Worm (Caenorhabditis elegans) whole organism, L1 larva: ENCODE data around the gene bre-5.
A peak's percentile ranks its signal among the peaks of the same experiment; 100 is the strongest.

Experiments used
- C04F5.9 ChIP-seq: sonication (generic microtip); optimal IDR thresholded peaks from 2 replicates; lab custom pipeline; 2016; ENCODE audit warnings: missing genetic modification characterization, missing compliant biosample characterization
- C16A3.4 ChIP-seq: fragments of 150-350 bp; optimal IDR thresholded peaks from 2 replicates; lab custom pipeline; 2014; ENCODE audit warnings: missing biosample characterization, missing genetic modification characterization
- Y116A8C.19 ChIP-seq: sonication (generic microtip); optimal IDR thresholded peaks from 2 replicates; lab custom pipeline; 2016; ENCODE audit warnings: missing compliant biosample characterization, missing genetic modification characterization, borderline replicate concordance
- aly-2 ChIP-seq: fragments of 150-350 bp; optimal IDR thresholded peaks from 2 replicates; lab custom pipeline; 2014; ENCODE audit warnings: missing biosample characterization, missing genetic modification characterization
- ama-1 ChIP-seq: fragments of 150-350 bp; optimal IDR thresholded peaks from 2 replicates; lab custom pipeline; 2014
- blmp-1 ChIP-seq: fragments of 150-350 bp; optimal IDR thresholded peaks from 2 replicates; lab custom pipeline; 2014; ENCODE audit warnings: missing biosample characterization, missing genetic modification characterization
- ceh-82 ChIP-seq, 3 experiments: fragments of 150-350 bp in 1 of 3; sonication (generic microtip) in 2 of 3; optimal IDR thresholded peaks; 2 replicates each; lab custom pipeline; 2014 to 2017; ENCODE audit warnings: missing biosample characterization in 3 of 3, missing genetic modification characterization in 3 of 3
- ceh-90 ChIP-seq: sonication (generic microtip); optimal IDR thresholded peaks from 2 replicates; lab custom pipeline; 2016; ENCODE audit warnings: missing genetic modification characterization, missing compliant biosample characterization
- ces-1 ChIP-seq: fragments of 150-350 bp; optimal IDR thresholded peaks from 2 replicates; lab custom pipeline; 2014; ENCODE audit warnings: missing biosample characterization, missing genetic modification reagents, missing genetic modification characterization
- dpl-1 ChIP-seq, 3 experiments: fragments of 150-350 bp in 2 of 3; sonication (generic microtip) in 1 of 3; optimal IDR thresholded peaks; 2 replicates each; lab custom pipeline; 2014 to 2017; ENCODE audit warnings: missing biosample characterization in 3 of 3, missing genetic modification characterization in 3 of 3, missing genetic modification reagents in 3 of 3
- dsc-1 ChIP-seq: sonication (generic microtip); optimal IDR thresholded peaks from 2 replicates; lab custom pipeline; 2016; ENCODE audit warnings: mild to moderate bottlenecking, missing genetic modification characterization, missing compliant biosample characterization
- efl-1 ChIP-seq, 4 experiments: fragments of 150-350 bp; optimal IDR thresholded peaks in 3 of 4; peaks in 1 of 4; 1 replicate in 1 of 4; 2 replicates in 3 of 4; lab custom pipeline; 2014; ENCODE audit warnings: missing biosample characterization in 2 of 4, missing genetic modification characterization in 2 of 4, missing genetic modification reagents in 2 of 4
- fos-1 ChIP-seq: fragments of 150-350 bp; optimal IDR thresholded peaks from 2 replicates; lab custom pipeline; 2014; ENCODE audit warnings: missing biosample characterization, missing genetic modification characterization
- hlh-4 ChIP-seq: sonication (generic microtip); optimal IDR thresholded peaks from 2 replicates; lab custom pipeline; 2016; ENCODE audit warnings: mild to moderate bottlenecking, missing genetic modification characterization, missing compliant biosample characterization
- irx-1 ChIP-seq: sonication (generic microtip); optimal IDR thresholded peaks from 2 replicates; lab custom pipeline; 2016; ENCODE audit warnings: missing genetic modification characterization, missing compliant biosample characterization
- lin-14 ChIP-seq: fragments of 200-800 bp; sonication (Bioruptor generic); optimal IDR thresholded peaks from 2 replicates; lab custom pipeline; 2018; ENCODE audit warnings: mild to moderate bottlenecking, missing genetic modification characterization, moderate library complexity, missing compliant biosample characterization
- lin-15B ChIP-seq: fragments of 150-350 bp; sonication (generic microtip); optimal IDR thresholded peaks from 3 replicates; lab custom pipeline; 2014; ENCODE audit warnings: missing biosample characterization, missing genetic modification characterization
- lin-35 ChIP-seq, 2 experiments: fragments of 150-350 bp; optimal IDR thresholded peaks; 2 replicates each; lab custom pipeline; 2014; ENCODE audit warnings: missing biosample characterization in 2 of 2, missing genetic modification characterization in 2 of 2, missing genetic modification reagents in 2 of 2
- lsy-2 ChIP-seq, 2 experiments: fragments of 150-350 bp; optimal IDR thresholded peaks; 2 replicates each; lab custom pipeline; 2014; ENCODE audit warnings: missing biosample characterization in 2 of 2, missing genetic modification characterization in 2 of 2
- mep-1 ChIP-seq: fragments of 150-350 bp; optimal IDR thresholded peaks from 2 replicates; lab custom pipeline; 2014; ENCODE audit warnings: missing biosample characterization, missing genetic modification characterization
- nhr-11 ChIP-seq: fragments of 150-350 bp; optimal IDR thresholded peaks from 2 replicates; lab custom pipeline; 2014; ENCODE audit warnings: missing biosample characterization, missing genetic modification characterization
- nhr-20 ChIP-seq: sonication (generic microtip); optimal IDR thresholded peaks from 2 replicates; lab custom pipeline; 2016; ENCODE audit warnings: mild to moderate bottlenecking, missing genetic modification characterization, missing compliant biosample characterization
- nhr-237 ChIP-seq: fragments of 150-350 bp; optimal IDR thresholded peaks from 2 replicates; lab custom pipeline; 2014; ENCODE audit warnings: missing biosample characterization, missing genetic modification characterization
- nhr-47 ChIP-seq: sonication (generic microtip); optimal IDR thresholded peaks from 2 replicates; lab custom pipeline; 2016; ENCODE audit warnings: mild to moderate bottlenecking, missing genetic modification characterization, moderate library complexity, missing compliant biosample characterization
- nhr-71 ChIP-seq: sonication (generic microtip); optimal IDR thresholded peaks from 2 replicates; lab custom pipeline; 2016; ENCODE audit warnings: mild to moderate bottlenecking, missing genetic modification characterization, moderate library complexity, missing compliant biosample characterization
- nhr-85 ChIP-seq: sonication (generic microtip); peaks from one replicate; lab custom pipeline; 2016; ENCODE audit warnings: missing genetic modification characterization, inconsistent platforms, missing compliant biosample characterization
- nhr-90 ChIP-seq: sonication (generic microtip); optimal IDR thresholded peaks from 2 replicates; lab custom pipeline; 2016; ENCODE audit warnings: mild to moderate bottlenecking, missing genetic modification characterization, missing compliant biosample characterization; ENCODE audit not compliant: poor library complexity
- pax-3 ChIP-seq: fragments of 200-800 bp; sonication (Bioruptor generic); optimal IDR thresholded peaks from 2 replicates; lab custom pipeline; 2018; ENCODE audit warnings: mild to moderate bottlenecking, missing genetic modification characterization, moderate library complexity, missing compliant biosample characterization
- pqm-1 ChIP-seq: sonication (generic microtip); optimal IDR thresholded peaks from 3 replicates; lab custom pipeline; 2017; ENCODE audit warnings: missing biosample characterization, missing genetic modification characterization
- rnt-1 ChIP-seq: sonication (generic microtip); optimal IDR thresholded peaks from 2 replicates; lab custom pipeline; 2016; ENCODE audit warnings: mild to moderate bottlenecking, missing genetic modification characterization, moderate library complexity, missing compliant biosample characterization
- snu-23 ChIP-seq: sonication (generic microtip); optimal IDR thresholded peaks from 2 replicates; lab custom pipeline; 2016; ENCODE audit warnings: missing genetic modification characterization, missing compliant biosample characterization
- swsn-7 ChIP-seq: sonication (generic microtip); optimal IDR thresholded peaks from 2 replicates; lab custom pipeline; 2016; ENCODE audit warnings: missing genetic modification characterization, missing compliant biosample characterization
- tbx-2 ChIP-seq: sonication (generic microtip); optimal IDR thresholded peaks from 2 replicates; lab custom pipeline; 2016; ENCODE audit warnings: missing genetic modification characterization, missing compliant biosample characterization
- unc-130 ChIP-seq: fragments of 150-350 bp; optimal IDR thresholded peaks from 2 replicates; lab custom pipeline; 2017; ENCODE audit warnings: missing biosample characterization, missing genetic modification characterization, inconsistent platforms
- unc-86 ChIP-seq: sonication (generic microtip); optimal IDR thresholded peaks from 2 replicates; lab custom pipeline; 2016; ENCODE audit warnings: missing genetic modification characterization, missing compliant biosample characterization
- unc-98 ChIP-seq: fragments of 200-800 bp; sonication (Bioruptor generic); IDR thresholded peaks from 2 replicates; pipeline ENCODE4 v1.3.6; 2022; ENCODE audit warnings: missing genetic modification characterization, missing compliant biosample characterization
- ztf-11 ChIP-seq, 2 experiments: sonication (generic microtip); optimal IDR thresholded peaks; 2 replicates each; lab custom pipeline; 2016 to 2017; ENCODE audit warnings: missing genetic modification characterization in 2 of 2, missing biosample characterization in 1 of 2, missing compliant biosample characterization in 1 of 2
- ztf-4 ChIP-seq: fragments of 150-350 bp; optimal IDR thresholded peaks from 2 replicates; lab custom pipeline; 2014; ENCODE audit warnings: missing biosample characterization, missing genetic modification characterization

bre-5 gene

ce11 chrIV:12093819-12094218 is 42.8 kb upstream of the bre-5 start, which contains the start of gene F11A10.5:
F11A10.5 (plus strand) TSS chrIV:12094119.
- TF ChIP-seq ama-1 (lab: Kevin White, UChicago): no peak
- TF ChIP-seq dpl-1 (GFP tag; optimal IDR thresholded peaks at IDR 0.05; lab: Kevin White, UChicago): peak in 1 of 3 experiments; percentile 14
- TF ChIP-seq efl-1 (optimal IDR thresholded peaks at IDR 0.05; lab: Kevin White, UChicago): peak in 1 of 2 experiments; percentile 2
- TF ChIP-seq efl-1 (GFP tag; optimal IDR thresholded peaks at IDR 0.05 in 1 of 2; lab: Kevin White, UChicago): no peak

- TF ChIP-seq unc-98 (GFP tag; lab: Robert Waterston, UW): no peak
- no peak for TF ChIP-seq pax-3 (tag; lab: Kevin White, UChicago)
- TF ChIP-seq nhr-85: no peak
- peak in 1 of 2 experiments; percentile 6 for TF ChIP-seq efl-1 (optimal IDR thresholded peaks at IDR 0.05; lab: Kevin White, UChicago)
- no peak for TF ChIP-seq efl-1 (GFP tag; optimal IDR thresholded peaks at IDR 0.05 in 1 of 2; lab: Kevin White, UChicago)
- TF ChIP-seq lsy-2 (tag; optimal IDR thresholded peaks at IDR 0.05; lab: Kevin White, UChicago): peak; percentile 21 to 77
- no peak for TF ChIP-seq tbx-2 (tag; lab: Kevin White, UChicago)
- no peak for TF ChIP-seq nhr-71 (tag; lab: Kevin White, UChicago)
- TF ChIP-seq unc-130: no peak
These were observed 42.4 kb upstream of the bre-5 start, which contains the start of gene cpsf-4 for ce11 chrIV:12093384-12093783. cpsf-4 (minus strand) TSS chrIV:12093445.

ce11 chrIV:12092113-12092512 is 41.1 kb upstream of the bre-5 start, which contains the start of gene mig-32:
mig-32 (minus strand) TSS chrIV:12092213.
- TF ChIP-seq swsn-7 (tag; lab: Kevin White, UChicago) (no peak), hlh-4 (tag; lab: Kevin White, UChicago) (no peak), C04F5.9 (tag; lab: Kevin White, UChicago) (no peak), ces-1 (GFP tag; lab: Kevin White, UChicago) (no peak), blmp-1 (no peak), irx-1 (no peak), unc-86 (no peak), ztf-4 (tag; lab: Kevin White, UChicago) (no peak), nhr-11 (tag; lab: Kevin White, UChicago) (no peak), nhr-90 (tag; lab: Kevin White, UChicago) (no peak), nhr-71 (tag; lab: Kevin White, UChicago) (no peak), ceh-90 (tag; lab: Kevin White, UChicago) (no peak), dpl-1 (GFP tag; optimal IDR thresholded peaks at IDR 0.05; lab: Kevin White, UChicago) (no peak), aly-2 (tag; lab: Kevin White, UChicago) (no peak), ztf-11 (tag; optimal IDR thresholded peaks at IDR 0.05; lab: Kevin White, UChicago) (no peak), lin-35 (GFP tag; optimal IDR thresholded peaks at IDR 0.05; lab: Kevin White, UChicago) (no peak), C16A3.4 (tag; lab: Kevin White, UChicago) (no peak)

ce11 chrIV:12089551-12089950 is 38.5 kb upstream of the bre-5 start, which contains the start of gene F11A10.6:
F11A10.6 (minus strand) TSS chrIV:12089651.
- TF ChIP-seq ama-1 (lab: Kevin White, UChicago): no peak
- TF ChIP-seq blmp-1: peak; percentile 27
- TF ChIP-seq, all 84 proteins: peak for 1

- TF ChIP-seq nhr-20 (tag; lab: Kevin White, UChicago) (peak; percentile 16), fos-1 (tag; lab: Kevin White, UChicago) (peak; percentile 7), blmp-1 (peak; percentile 96), pqm-1 (tag; lab: Kevin White, UChicago) (no peak), efl-1 (optimal IDR thresholded peaks at IDR 0.05; lab: Kevin White, UChicago) (peak; percentile 43 to 61), efl-1 (GFP tag; optimal IDR thresholded peaks at IDR 0.05 in 1 of 2; lab: Kevin White, UChicago) (peak; percentile 42 to 84), lin-35 (GFP tag; optimal IDR thresholded peaks at IDR 0.05; lab: Kevin White, UChicago) (peak; percentile 49 to 70), rnt-1 (tag; lab: Kevin White, UChicago) (peak; percentile 42), mep-1 (tag; lab: Kevin White, UChicago) (peak; percentile 69), C16A3.4 (tag; lab: Kevin White, UChicago) (peak; percentile 27), nhr-71 (tag; lab: Kevin White, UChicago) (peak; percentile 43), Y116A8C.19 (tag; lab: Kevin White, UChicago) (no peak), pax-3 (tag; lab: Kevin White, UChicago) (no peak), ceh-82 (tag; optimal IDR thresholded peaks at IDR 0.05; lab: Kevin White, UChicago) (peak in 1 of 3 experiments; percentile 36), nhr-237 (no peak), lsy-2 (tag; optimal IDR thresholded peaks at IDR 0.05; lab: Kevin White, UChicago) (peak; percentile 19 to 71), lin-15B (tag; lab: Kevin White, UChicago) (peak; percentile 70), lin-14 (GFP tag; lab: Kevin White, UChicago) (no peak), snu-23 (peak; percentile 34), nhr-47 (tag; lab: Kevin White, UChicago) (peak; percentile 21), dsc-1 (tag; lab: Kevin White, UChicago) (no peak), aly-2 (tag; lab: Kevin White, UChicago) (peak; percentile 43), dpl-1 (GFP tag; optimal IDR thresholded peaks at IDR 0.05; lab: Kevin White, UChicago) (peak in 1 of 3 experiments; percentile 55)
These were observed 37.9 kb upstream of the bre-5 start for ce11 chrIV:12088898-12089297.
